Fruit fly (Drosophila melanogaster) ovary, adult (tissue): ENCODE measurements around the gene Wnt10.

ENCODE experiments used
- CG17801 ChIP-seq: fragments of 200-800 bp; optimal IDR thresholded peaks from 2 replicates; lab custom pipeline; 2019; ENCODE audit warnings: missing biosample characterization, mild to moderate bottlenecking, missing genetic modification characterization, moderate library complexity; ENCODE audit not compliant: partially characterized antibody

Wnt10 gene

dm6 chr2L:7377402-7377801 is 14.2 kb downstream of the Wnt10 start, which contains the start of gene ninaC:
Gene ninaC, plus strand, starts transcription at chr2L:7377702.
- no peak for TF ChIP-seq CG17801 (GFP tag; lab: Kevin White, UChicago)

- peak; percentile 42 for TF ChIP-seq CG17801 (GFP tag; lab: Kevin White, UChicago)
These were observed 23.6 kb downstream of the Wnt10 start for dm6 chr2L:7386555-7387420.

dm6 chr2L:7387813-7388558 is 24.8 kb downstream of the Wnt10 start, which contains the start of the genes CG5149 and gudu:
Gene CG5149, minus strand, starts transcription at chr2L:7388253.
Gene gudu, plus strand, starts transcription at chr2L:7388508.
- no peak for TF ChIP-seq CG17801 (GFP tag; lab: Kevin White, UChicago)

dm6 chr2L:7395813-7396212 is 32.6 kb downstream of the Wnt10 start:
- TF ChIP-seq CG17801 (GFP tag; lab: Kevin White, UChicago): peak; percentile 65

dm6 chr2L:7396962-7397361 is 33.8 kb downstream of the Wnt10 start:
- no peak for TF ChIP-seq CG17801 (GFP tag; lab: Kevin White, UChicago)

dm6 chr2L:7397746-7398145 is 34.6 kb downstream of the Wnt10 start:
- TF ChIP-seq CG17801 (GFP tag; lab: Kevin White, UChicago): no peak

dm6 chr2L:7398528-7398927 is 35.3 kb downstream of the Wnt10 start, which contains the start of gene CG5160:
Gene CG5160, minus strand, starts transcription at chr2L:7398750.
- TF ChIP-seq CG17801 (GFP tag; lab: Kevin White, UChicago): no peak

dm6 chr2L:7401025-7401424 is 37.8 kb downstream of the Wnt10 start, which contains the start of gene CG5171:
Gene CG5171, plus strand, starts transcription at chr2L:7401335.
- no peak for TF ChIP-seq CG17801 (GFP tag; lab: Kevin White, UChicago)

- no peak for TF ChIP-seq CG17801 (GFP tag; lab: Kevin White, UChicago)
These were observed 38.4 kb downstream of the Wnt10 start for dm6 chr2L:7401627-7402026.

- no peak for TF ChIP-seq CG17801 (GFP tag; lab: Kevin White, UChicago)
These were observed 41.7 kb downstream of the Wnt10 start, which contains the start of gene CG5177 for dm6 chr2L:7404923-7405322. Gene CG5177, plus strand, starts transcription at chr2L:7405227.

- TF ChIP-seq CG17801 (GFP tag; lab: Kevin White, UChicago): no peak
These were observed 44.5 kb downstream of the Wnt10 start for dm6 chr2L:7407638-7408037.

- no peak for TF ChIP-seq CG17801 (GFP tag; lab: Kevin White, UChicago)
These were observed 45.8 kb downstream of the Wnt10 start for dm6 chr2L:7409007-7409406.

- no peak for TF ChIP-seq CG17801 (GFP tag; lab: Kevin White, UChicago)
These were observed 46.4 kb downstream of the Wnt10 start, which contains the start of gene CG5181 for dm6 chr2L:7409602-7410001. Gene CG5181, minus strand, starts transcription at chr2L:7409809.

dm6 chr2L:7410609-7411008 is 47.4 kb downstream of the Wnt10 start, which contains the start of gene CG15818:
Gene CG15818, plus strand, starts transcription at chr2L:7410909.
- no peak for TF ChIP-seq CG17801 (GFP tag; lab: Kevin White, UChicago)
